Worm (Caenorhabditis elegans) whole organism, L1 larva: ENCODE data around the gene ZK632.2.

Experiments
- C04F5.9 ChIP-seq: sonication (generic microtip); optimal IDR thresholded peaks from 2 replicates; lab custom pipeline; 2016; ENCODE audit warnings: missing genetic modification characterization, missing compliant biosample characterization
- C16A3.4 ChIP-seq: fragments of 150-350 bp; optimal IDR thresholded peaks from 2 replicates; lab custom pipeline; 2014; ENCODE audit warnings: missing biosample characterization, missing genetic modification characterization
- C34B4.2 ChIP-seq: sonication (generic microtip); optimal IDR thresholded peaks from 2 replicates; lab custom pipeline; 2017; ENCODE audit warnings: mild to moderate bottlenecking, missing genetic modification characterization, missing compliant biosample characterization
- F16B12.6 ChIP-seq: fragments of 150-350 bp; optimal IDR thresholded peaks from 2 replicates; lab custom pipeline; 2014; ENCODE audit warnings: missing biosample characterization, missing genetic modification characterization
- aha-1 ChIP-seq: fragments of 150-350 bp; optimal IDR thresholded peaks from 2 replicates; lab custom pipeline; 2014; ENCODE audit warnings: missing biosample characterization, missing genetic modification characterization
- alr-1 ChIP-seq: fragments of 200-800 bp; sonication (Bioruptor generic); optimal IDR thresholded peaks from 2 replicates; lab custom pipeline; 2018; ENCODE audit warnings: borderline replicate concordance, mild to moderate bottlenecking, missing genetic modification characterization, missing compliant biosample characterization
- blmp-1 ChIP-seq: fragments of 150-350 bp; optimal IDR thresholded peaks from 2 replicates; lab custom pipeline; 2014; ENCODE audit warnings: missing biosample characterization, missing genetic modification characterization
- ceh-8 ChIP-seq: fragments of 200-800 bp; sonication (Bioruptor generic); optimal IDR thresholded peaks from 2 replicates; lab custom pipeline; 2018; ENCODE audit warnings: mild to moderate bottlenecking, missing genetic modification characterization, moderate library complexity, missing compliant biosample characterization
- ceh-88 ChIP-seq: fragments of 200-800 bp; sonication (Bioruptor generic); IDR thresholded peaks from 2 replicates; pipeline ENCODE4 v1.3.6; 2022; ENCODE audit warnings: missing genetic modification characterization, missing compliant biosample characterization
- ces-1 ChIP-seq: fragments of 150-350 bp; optimal IDR thresholded peaks from 2 replicates; lab custom pipeline; 2014; ENCODE audit warnings: missing biosample characterization, missing genetic modification reagents, missing genetic modification characterization
- dpl-1 ChIP-seq, 3 experiments: fragments of 150-350 bp in 2 of 3; sonication (generic microtip) in 1 of 3; optimal IDR thresholded peaks; 2 replicates each; lab custom pipeline; 2014 to 2017; ENCODE audit warnings: missing biosample characterization in 3 of 3, missing genetic modification characterization in 3 of 3, missing genetic modification reagents in 3 of 3
- efl-3 ChIP-seq: fragments of 200-800 bp; sonication (Bioruptor generic); optimal IDR thresholded peaks from 2 replicates; lab custom pipeline; 2018; ENCODE audit warnings: mild to moderate bottlenecking, missing genetic modification characterization, missing compliant biosample characterization
- elt-2 ChIP-seq: sonication (generic microtip); optimal IDR thresholded peaks from 2 replicates; lab custom pipeline; 2016; ENCODE audit warnings: missing genetic modification characterization, mild to moderate bottlenecking, inconsistent platforms, missing compliant biosample characterization, missing genetic modification reagents
- fkh-4 ChIP-seq: sonication (generic microtip); optimal IDR thresholded peaks from 2 replicates; lab custom pipeline; 2016; ENCODE audit warnings: missing compliant biosample characterization, missing genetic modification characterization, borderline replicate concordance
- fos-1 ChIP-seq: fragments of 150-350 bp; optimal IDR thresholded peaks from 2 replicates; lab custom pipeline; 2014; ENCODE audit warnings: missing biosample characterization, missing genetic modification characterization
- hlh-4 ChIP-seq: sonication (generic microtip); optimal IDR thresholded peaks from 2 replicates; lab custom pipeline; 2016; ENCODE audit warnings: mild to moderate bottlenecking, missing genetic modification characterization, missing compliant biosample characterization
- irx-1 ChIP-seq: sonication (generic microtip); optimal IDR thresholded peaks from 2 replicates; lab custom pipeline; 2016; ENCODE audit warnings: missing genetic modification characterization, missing compliant biosample characterization
- lin-13 ChIP-seq: fragments of 150-350 bp; optimal IDR thresholded peaks from 2 replicates; lab custom pipeline; 2014; ENCODE audit warnings: missing biosample characterization, missing genetic modification reagents, missing genetic modification characterization
- lin-15B ChIP-seq: fragments of 150-350 bp; sonication (generic microtip); optimal IDR thresholded peaks from 3 replicates; lab custom pipeline; 2014; ENCODE audit warnings: missing biosample characterization, missing genetic modification characterization
- lsy-2 ChIP-seq, 2 experiments: fragments of 150-350 bp; optimal IDR thresholded peaks; 2 replicates each; lab custom pipeline; 2014; ENCODE audit warnings: missing biosample characterization in 2 of 2, missing genetic modification characterization in 2 of 2
- mab-9 ChIP-seq: fragments of 200-800 bp; sonication (Bioruptor generic); IDR thresholded peaks from 2 replicates; pipeline ENCODE4 v1.3.6; 2022; ENCODE audit warnings: missing genetic modification reagents, missing genetic modification characterization, missing compliant biosample characterization
- mef-2 ChIP-seq: fragments of 150-350 bp; optimal IDR thresholded peaks from 2 replicates; lab custom pipeline; 2014; ENCODE audit warnings: missing biosample characterization, missing genetic modification characterization
- nhr-20 ChIP-seq: sonication (generic microtip); optimal IDR thresholded peaks from 2 replicates; lab custom pipeline; 2016; ENCODE audit warnings: mild to moderate bottlenecking, missing genetic modification characterization, missing compliant biosample characterization
- nhr-71 ChIP-seq: sonication (generic microtip); optimal IDR thresholded peaks from 2 replicates; lab custom pipeline; 2016; ENCODE audit warnings: mild to moderate bottlenecking, missing genetic modification characterization, moderate library complexity, missing compliant biosample characterization
- nhr-90 ChIP-seq: sonication (generic microtip); optimal IDR thresholded peaks from 2 replicates; lab custom pipeline; 2016; ENCODE audit warnings: mild to moderate bottlenecking, missing genetic modification characterization, missing compliant biosample characterization; ENCODE audit not compliant: poor library complexity
- pax-3 ChIP-seq: fragments of 200-800 bp; sonication (Bioruptor generic); optimal IDR thresholded peaks from 2 replicates; lab custom pipeline; 2018; ENCODE audit warnings: mild to moderate bottlenecking, missing genetic modification characterization, moderate library complexity, missing compliant biosample characterization
- pqm-1 ChIP-seq: sonication (generic microtip); optimal IDR thresholded peaks from 3 replicates; lab custom pipeline; 2017; ENCODE audit warnings: missing biosample characterization, missing genetic modification characterization
- skn-1 ChIP-seq: fragments of 150-350 bp; optimal IDR thresholded peaks from 2 replicates; lab custom pipeline; 2014; ENCODE audit warnings: missing biosample characterization, missing genetic modification characterization
- snpc-4 ChIP-seq: fragments of 150-350 bp; optimal IDR thresholded peaks from 2 replicates; lab custom pipeline; 2014; ENCODE audit warnings: missing biosample characterization, missing genetic modification characterization
- snu-23 ChIP-seq: sonication (generic microtip); optimal IDR thresholded peaks from 2 replicates; lab custom pipeline; 2016; ENCODE audit warnings: missing genetic modification characterization, missing compliant biosample characterization
- sox-4 ChIP-seq: sonication (generic microtip); optimal IDR thresholded peaks from 2 replicates; lab custom pipeline; 2016; ENCODE audit warnings: missing genetic modification characterization, missing compliant biosample characterization
- sptf-1 ChIP-seq: fragments of 150-350 bp; optimal IDR thresholded peaks from 2 replicates; lab custom pipeline; 2014; ENCODE audit warnings: missing biosample characterization, missing genetic modification characterization
- swsn-7 ChIP-seq: sonication (generic microtip); optimal IDR thresholded peaks from 2 replicates; lab custom pipeline; 2016; ENCODE audit warnings: missing genetic modification characterization, missing compliant biosample characterization
- unc-30 ChIP-seq: sonication (generic microtip); optimal IDR thresholded peaks from 2 replicates; lab custom pipeline; 2017; ENCODE audit warnings: missing biosample characterization, missing genetic modification characterization
- unc-62 ChIP-seq: fragments of 150-350 bp; optimal IDR thresholded peaks from 2 replicates; lab custom pipeline; 2014; ENCODE audit warnings: missing biosample characterization, missing genetic modification reagents, missing genetic modification characterization
- unc-86 ChIP-seq: sonication (generic microtip); optimal IDR thresholded peaks from 2 replicates; lab custom pipeline; 2016; ENCODE audit warnings: missing genetic modification characterization, missing compliant biosample characterization
- unc-98 ChIP-seq: fragments of 200-800 bp; sonication (Bioruptor generic); IDR thresholded peaks from 2 replicates; pipeline ENCODE4 v1.3.6; 2022; ENCODE audit warnings: missing genetic modification characterization, missing compliant biosample characterization
- vab-15 ChIP-seq: sonication (generic microtip); optimal IDR thresholded peaks from 2 replicates; lab custom pipeline; 2017; ENCODE audit warnings: missing genotype, mild to moderate bottlenecking, missing genetic modification characterization, missing compliant biosample characterization
- xbp-1 ChIP-seq: sonication (generic microtip); optimal IDR thresholded peaks from 2 replicates; lab custom pipeline; 2016; ENCODE audit warnings: missing genetic modification characterization, missing compliant biosample characterization
- zip-4 ChIP-seq: fragments of 200-800 bp; sonication (Bioruptor generic); optimal IDR thresholded peaks from 2 replicates; lab custom pipeline; 2018; ENCODE audit warnings: mild to moderate bottlenecking, missing genetic modification characterization, moderate library complexity, missing compliant biosample characterization
- ztf-11 ChIP-seq, 2 experiments: sonication (generic microtip); optimal IDR thresholded peaks; 2 replicates each; lab custom pipeline; 2016 to 2017; ENCODE audit warnings: missing genetic modification characterization in 2 of 2, missing biosample characterization in 1 of 2, missing compliant biosample characterization in 1 of 2
- ztf-4 ChIP-seq: fragments of 150-350 bp; optimal IDR thresholded peaks from 2 replicates; lab custom pipeline; 2014; ENCODE audit warnings: missing biosample characterization, missing genetic modification characterization

The ZK632.2 gene

ce11 chrIII:9793592-9794417 is 5.1 kb upstream of the ZK632.2 start, which contains the start of the genes R10E11.9 and mcm-6 (continued):
- TF ChIP-seq fkh-4, result no peak
- no peak for TF ChIP-seq zip-4 (GFP tag; lab: Kevin White, UChicago)
- no peak for TF ChIP-seq pax-3 (tag; lab: Kevin White, UChicago)
- TF ChIP-seq C34B4.2 (tag; lab: Kevin White, UChicago), result no peak
- TF ChIP-seq ceh-88 (GFP tag; lab: Robert Waterston, UW), result no peak
- TF ChIP-seq sox-4, result no peak
- peak; percentile 42 for TF ChIP-seq nhr-20
- TF ChIP-seq blmp-1, result peak; percentile 47
- no peak for TF ChIP-seq unc-30 (tag; lab: Kevin White, UChicago)
- no peak for TF ChIP-seq C04F5.9
- TF ChIP-seq lsy-2 (tag; optimal IDR thresholded peaks at IDR 0.05; lab: Kevin White, UChicago), result peak in 1 of 2 experiments; percentile 71
- TF ChIP-seq unc-62 (GFP tag; lab: Kevin White, UChicago), result no peak
- no peak for TF ChIP-seq fos-1 (tag; lab: Kevin White, UChicago)
- TF ChIP-seq dpl-1 (GFP tag; optimal IDR thresholded peaks at IDR 0.05; lab: Kevin White, UChicago), result peak; percentile 87 to 89 (median 88)
- TF ChIP-seq elt-2 (tag; lab: Kevin White, UChicago), result no peak
- TF ChIP-seq lin-15B (tag; lab: Kevin White, UChicago), result no peak
- TF ChIP-seq mab-9 (GFP tag; lab: Robert Waterston, UW), result no peak
- TF ChIP-seq pqm-1 (tag; lab: Kevin White, UChicago), result no peak
- no peak for TF ChIP-seq unc-98 (GFP tag; lab: Robert Waterston, UW)
- peak; percentile 27 for TF ChIP-seq F16B12.6 (tag; lab: Kevin White, UChicago)
- TF ChIP-seq xbp-1 (tag; lab: Kevin White, UChicago), result no peak
- TF ChIP-seq aha-1, result no peak
- no peak for TF ChIP-seq swsn-7 (tag; lab: Kevin White, UChicago)
- no peak for TF ChIP-seq ztf-11 (tag; optimal IDR thresholded peaks at IDR 0.05; lab: Kevin White, UChicago)
- no peak for TF ChIP-seq vab-15
- TF ChIP-seq unc-86 (tag; lab: Kevin White, UChicago), result no peak
- no peak for TF ChIP-seq hlh-4
- TF ChIP-seq mef-2 (tag; lab: Kevin White, UChicago), result no peak
- TF ChIP-seq skn-1 (tag; lab: Kevin White, UChicago), result peak; percentile 58
- no peak for TF ChIP-seq efl-3 (GFP tag; lab: Kevin White, UChicago)
- no peak for TF ChIP-seq ceh-8 (GFP tag; lab: Kevin White, UChicago)
- peak; percentile 33 for TF ChIP-seq nhr-71
- no peak for TF ChIP-seq alr-1 (tag; lab: Kevin White, UChicago)
- no peak for TF ChIP-seq ces-1
- TF ChIP-seq ztf-4 (tag; lab: Kevin White, UChicago), result no peak
- TF ChIP-seq C16A3.4, result peak; percentile 40
- TF ChIP-seq sptf-1, result no peak
- TF ChIP-seq snu-23 (GFP tag; lab: Kevin White, UChicago), result peak; percentile 35

- TF ChIP-seq ceh-88 (GFP tag; lab: Robert Waterston, UW) (no peak), lsy-2 (tag; optimal IDR thresholded peaks at IDR 0.05; lab: Kevin White, UChicago) (no peak), unc-30 (tag; lab: Kevin White, UChicago) (no peak), irx-1 (tag; lab: Kevin White, UChicago) (no peak), lin-13 (no peak), snpc-4 (tag; lab: Kevin White, UChicago) (no peak), nhr-90 (no peak), C04F5.9 (no peak)
Observed at ce11 chrIII:9796448-9796847, 2.5 kb upstream of the ZK632.2 start, which contains the start of gene srxa-10. srxa-10 (minus strand) TSS chrIII:9796548.
